Worm (Caenorhabditis elegans) whole organism, young adult: ENCODE data around the gene cbp-2.

Source experiments
- B0019.2 ChIP-seq: fragments of 200-800 bp; sonication (Bioruptor generic); conservative IDR thresholded peaks from 2 replicates; pipeline ENCODE4 v1.3.6; 2022; ENCODE audit warnings: missing genetic modification reagents, missing genetic modification characterization, missing compliant biosample characterization
- B0035.1 ChIP-seq: sonication (generic microtip); optimal IDR thresholded peaks from 2 replicates; lab custom pipeline; 2016; ENCODE audit warnings: missing genetic modification characterization, mild to moderate bottlenecking, missing compliant biosample characterization, missing genotype, missing genetic modification reagents
- F49E8.2 ChIP-seq: sonication (generic microtip); optimal IDR thresholded peaks from 3 replicates; lab custom pipeline; 2017; ENCODE audit warnings: missing genetic modification characterization, mild to moderate bottlenecking, missing compliant biosample characterization, antibody characterized with exemption, moderate library complexity; ENCODE audit not compliant: insufficient read depth
- F57C9.4 ChIP-seq: sonication (generic microtip); optimal IDR thresholded peaks from 2 replicates; lab custom pipeline; 2017; ENCODE audit warnings: mild to moderate bottlenecking, missing genetic modification characterization, missing compliant biosample characterization
- T07F8.4 ChIP-seq: sonication (generic microtip); optimal IDR thresholded peaks from 2 replicates; lab custom pipeline; 2016; ENCODE audit warnings: mild to moderate bottlenecking, missing genetic modification characterization, moderate library complexity, missing compliant biosample characterization
- ama-1 ChIP-seq, 3 experiments: fragments of 150-350 bp in 1 of 3; sonication (generic microtip) in 2 of 3; optimal IDR thresholded peaks; 2 replicates each; lab custom pipeline; 2014 to 2018; ENCODE audit warnings: missing biosample characterization in 2 of 3, missing genetic modification characterization in 2 of 3, missing genetic modification reagents in 2 of 3
- aptf-3 ChIP-seq: fragments of 200-800 bp; sonication (Bioruptor generic); IDR thresholded peaks from 2 replicates; pipeline ENCODE4 v1.3.6; 2022; ENCODE audit warnings: missing genetic modification characterization, missing compliant biosample characterization
- cebp-1 ChIP-seq, 2 experiments: fragments of 200-800 bp in 1 of 2; sonication (Bioruptor generic) in 1 of 2; sonication (generic microtip) in 1 of 2; IDR thresholded peaks in 1 of 2; optimal IDR thresholded peaks in 1 of 2; 2 replicates each; pipeline versions ENCODE4 v1.3.6 to Lab custom; 2017 to 2022; ENCODE audit warnings: missing compliant biosample characterization in 2 of 2, missing genetic modification characterization in 2 of 2, mild to moderate bottlenecking in 1 of 2, missing genetic modification reagents in 1 of 2, moderate library complexity in 1 of 2
- cebp-2 ChIP-seq: fragments of 200-800 bp; sonication (Bioruptor generic); IDR thresholded peaks from 2 replicates; pipeline ENCODE4 v1.3.6; 2022; ENCODE audit warnings: missing genetic modification characterization, missing compliant biosample characterization
- ceh-91 ChIP-seq: fragments of 200-800 bp; sonication (Bioruptor generic); IDR thresholded peaks from 2 replicates; pipeline ENCODE4 v1.3.6; 2022; ENCODE audit warnings: missing genetic modification reagents, missing genetic modification characterization, missing compliant biosample characterization
- dox-1 ChIP-seq: fragments of 200-800 bp; sonication (Bioruptor generic); IDR thresholded peaks from 2 replicates; pipeline ENCODE4 v1.3.6; 2022; ENCODE audit warnings: missing genetic modification reagents, missing genetic modification characterization, missing compliant biosample characterization
- egl-18 ChIP-seq: fragments of 200-800 bp; sonication (Bioruptor generic); IDR thresholded peaks from 2 replicates; pipeline ENCODE4 v1.3.6; 2022; ENCODE audit warnings: missing genetic modification reagents, missing genetic modification characterization, missing compliant biosample characterization
- fkh-3 ChIP-seq: sonication (generic microtip); optimal IDR thresholded peaks from 2 replicates; lab custom pipeline; 2016; ENCODE audit warnings: mild to moderate bottlenecking, missing genetic modification characterization, missing compliant biosample characterization
- hmg-1.2 ChIP-seq: fragments of 200-800 bp; sonication (Bioruptor generic); IDR thresholded peaks from 2 replicates; pipeline ENCODE4 v1.3.6; 2022; ENCODE audit warnings: missing genetic modification reagents, missing genetic modification characterization, missing compliant biosample characterization
- hmg-20 ChIP-seq: fragments of 200-800 bp; sonication (Bioruptor generic); IDR thresholded peaks from 2 replicates; pipeline ENCODE4 v1.3.6; 2022; ENCODE audit warnings: missing genetic modification reagents, missing genetic modification characterization, missing compliant biosample characterization
- let-607 ChIP-seq, 2 experiments: fragments of 200-800 bp in 1 of 2; sonication (Bioruptor generic) in 1 of 2; sonication (generic microtip) in 1 of 2; optimal IDR thresholded peaks; 2 replicates each; lab custom pipeline; 2016 to 2018; ENCODE audit warnings: mild to moderate bottlenecking in 2 of 2, missing compliant biosample characterization in 2 of 2, missing genetic modification characterization in 2 of 2, moderate library complexity in 2 of 2, missing genotype in 1 of 2
- lin-26 ChIP-seq: fragments of 200-800 bp; sonication (Bioruptor generic); IDR thresholded peaks from 2 replicates; pipeline ENCODE4 v1.3.6; 2022; ENCODE audit warnings: missing genetic modification reagents, missing genetic modification characterization, missing compliant biosample characterization
- lin-35 ChIP-seq, 3 experiments: fragments of 150-350 bp in 2 of 3; sonication (generic microtip) in 1 of 3; optimal IDR thresholded peaks; 2 replicates each; lab custom pipeline; 2014 to 2018; ENCODE audit warnings: missing biosample characterization in 3 of 3, missing genetic modification characterization in 3 of 3, missing genetic modification reagents in 3 of 3
- lsl-1 ChIP-seq: fragments of 200-800 bp; sonication (Bioruptor generic); optimal IDR thresholded peaks from 2 replicates; lab custom pipeline; 2018; ENCODE audit warnings: mild to moderate bottlenecking, missing genetic modification characterization, moderate library complexity, missing compliant biosample characterization
- madf-10 ChIP-seq: sonication (generic microtip); optimal IDR thresholded peaks from 2 replicates; lab custom pipeline; 2016; ENCODE audit warnings: mild to moderate bottlenecking, missing genetic modification characterization, missing compliant biosample characterization
- mcd-1 ChIP-seq: fragments of 200-800 bp; sonication (Bioruptor generic); IDR thresholded peaks from 2 replicates; pipeline ENCODE4 v1.3.6; 2022; ENCODE audit warnings: missing genetic modification reagents, missing genetic modification characterization, missing compliant biosample characterization
- mel-28 ChIP-seq: sonication (generic microtip); optimal IDR thresholded peaks from 2 replicates; lab custom pipeline; 2016; ENCODE audit warnings: borderline replicate concordance, mild to moderate bottlenecking, missing genetic modification characterization, missing compliant biosample characterization
- nfya-1 ChIP-seq: sonication (generic microtip); optimal IDR thresholded peaks from 2 replicates; lab custom pipeline; 2017; ENCODE audit warnings: antibody characterized with exemption, missing compliant biosample characterization, missing genetic modification characterization, borderline replicate concordance; ENCODE audit not compliant: insufficient read depth
- nhr-120 ChIP-seq: fragments of 200-800 bp; sonication (Bioruptor generic); IDR thresholded peaks from 2 replicates; pipeline ENCODE4 v1.3.6; 2022; ENCODE audit warnings: missing genetic modification characterization, missing compliant biosample characterization
- nhr-179 ChIP-seq: sonication (generic microtip); optimal IDR thresholded peaks from 2 replicates; lab custom pipeline; 2016; ENCODE audit warnings: mild to moderate bottlenecking, missing genetic modification characterization, missing compliant biosample characterization
- nhr-80 ChIP-seq: sonication (generic microtip); optimal IDR thresholded peaks from 2 replicates; lab custom pipeline; 2016; ENCODE audit warnings: missing genetic modification characterization, missing compliant biosample characterization
- pbrm-1 ChIP-seq: fragments of 200-800 bp; sonication (Bioruptor generic); IDR thresholded peaks from 2 replicates; pipeline ENCODE4 v1.3.6; 2022; ENCODE audit warnings: missing genetic modification reagents, missing genetic modification characterization, missing compliant biosample characterization
- rcor-1 ChIP-seq: fragments of 200-800 bp; sonication (Bioruptor generic); IDR thresholded peaks from 2 replicates; pipeline ENCODE4 v1.3.6; 2022; ENCODE audit warnings: missing genetic modification reagents, missing genetic modification characterization, missing compliant biosample characterization
- snpc-1.1 ChIP-seq: sonication (generic microtip); optimal IDR thresholded peaks from 2 replicates; lab custom pipeline; 2017; ENCODE audit warnings: missing genetic modification characterization, mild to moderate bottlenecking, missing compliant biosample characterization, antibody characterized with exemption, moderate library complexity, missing genotype, missing genetic modification reagents; ENCODE audit not compliant: insufficient read depth
- unc-62 ChIP-seq: fragments of 150-350 bp; optimal IDR thresholded peaks from 2 replicates; lab custom pipeline; 2014; ENCODE audit warnings: missing biosample characterization, missing genetic modification reagents, missing genetic modification characterization
- ztf-6 ChIP-seq: fragments of 200-800 bp; sonication (Bioruptor generic); IDR thresholded peaks from 2 replicates; pipeline ENCODE4 v1.3.6; 2022; ENCODE audit warnings: missing genetic modification reagents, missing genetic modification characterization, missing compliant biosample characterization

The cbp-2 gene

ce11 chrIII:9910608-9911479 lies 12.1 kb upstream of the cbp-2 start, which contains the start of the genes cyld-1 and F40F12.9 (continued):
- TF ChIP-seq T07F8.4 (tag; lab: Kevin White, UChicago) (no peak), madf-10 (tag; lab: Kevin White, UChicago) (no peak), snpc-1.1 (tag; lab: Kevin White, UChicago) (peak; percentile 5), aptf-3 (no peak), lin-26 (GFP tag; lab: Robert Waterston, UW) (no peak), ama-1 (optimal IDR thresholded peaks at IDR 0.05; lab: Kevin White, UChicago) (no peak), ama-1 (GFP tag; optimal IDR thresholded peaks at IDR 0.05; lab: Kevin White, UChicago) (no peak), cebp-2 (GFP tag; lab: Robert Waterston, UW) (no peak), rcor-1 (no peak), fkh-3 (tag; lab: Kevin White, UChicago) (no peak), cebp-1 (GFP tag; IDR thresholded peaks at IDR 0.05; lab: Robert Waterston, UW) (no peak), cebp-1 (tag; optimal IDR thresholded peaks at IDR 0.05; lab: Kevin White, UChicago) (peak; percentile 35), unc-62 (GFP tag; lab: Kevin White, UChicago) (no peak), mcd-1 (no peak), let-607 (tag; optimal IDR thresholded peaks at IDR 0.05; lab: Kevin White, UChicago) (no peak), lsl-1 (GFP tag; lab: Kevin White, UChicago) (peak; percentile 86), nhr-120 (GFP tag; lab: Robert Waterston, UW) (no peak), ceh-91 (GFP tag; lab: Robert Waterston, UW) (peak; percentile 60), hmg-1.2 (GFP tag; lab: Robert Waterston, UW) (no peak), pbrm-1 (GFP tag; lab: Robert Waterston, UW) (no peak), nfya-1 (no peak), mel-28 (tag; lab: Kevin White, UChicago) (no peak), B0019.2 (no peak), hmg-20 (no peak), B0035.1 (tag; lab: Kevin White, UChicago) (no peak), F57C9.4 (tag; lab: Kevin White, UChicago) (no peak), F49E8.2 (tag; lab: Kevin White, UChicago) (no peak), egl-18 (GFP tag; lab: Robert Waterston, UW) (no peak)

DNA sequence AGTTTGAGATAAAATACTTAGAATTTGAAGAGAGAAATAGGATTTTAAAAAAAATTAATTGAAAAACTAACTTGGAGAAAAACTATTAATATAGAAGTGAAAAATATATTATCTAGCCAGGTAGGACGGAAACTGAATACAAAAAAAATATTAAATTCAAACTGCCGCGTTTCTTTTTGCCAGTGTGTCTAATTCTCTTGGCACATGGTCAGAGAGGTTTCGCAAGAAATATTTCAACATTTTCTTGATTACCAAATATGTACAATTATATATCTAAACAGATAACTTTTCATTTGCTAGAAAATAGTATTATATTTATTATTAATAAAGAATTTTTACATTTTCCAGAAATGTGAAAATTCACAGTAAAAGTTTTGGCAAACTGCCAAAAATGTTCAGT lies 10.5 kb upstream of the cbp-2 start:
- TF ChIP-seq cebp-1 (GFP tag; IDR thresholded peaks at IDR 0.05; lab: Robert Waterston, UW) (peak; percentile 80; the same call in 1 of the 2 replicates), cebp-1 (tag; optimal IDR thresholded peaks at IDR 0.05; lab: Kevin White, UChicago) (peak; percentile 93), lin-35 (GFP tag; optimal IDR thresholded peaks at IDR 0.05; lab: Kevin White, UChicago) (peak in 1 of 3 experiments; percentile 43), dox-1 (GFP tag; lab: Robert Waterston, UW) (no peak)
- TF ChIP-seq, all 124 proteins: peak for 2

ce11 chrIII:9912998-9913397 lies 10.0 kb upstream of the cbp-2 start:
- TF ChIP-seq nhr-80 (tag; lab: Kevin White, UChicago) (peak; percentile 37), ztf-6 (GFP tag; lab: Robert Waterston, UW) (no peak)
- TF ChIP-seq, all 124 proteins: peak for 1

DNA sequence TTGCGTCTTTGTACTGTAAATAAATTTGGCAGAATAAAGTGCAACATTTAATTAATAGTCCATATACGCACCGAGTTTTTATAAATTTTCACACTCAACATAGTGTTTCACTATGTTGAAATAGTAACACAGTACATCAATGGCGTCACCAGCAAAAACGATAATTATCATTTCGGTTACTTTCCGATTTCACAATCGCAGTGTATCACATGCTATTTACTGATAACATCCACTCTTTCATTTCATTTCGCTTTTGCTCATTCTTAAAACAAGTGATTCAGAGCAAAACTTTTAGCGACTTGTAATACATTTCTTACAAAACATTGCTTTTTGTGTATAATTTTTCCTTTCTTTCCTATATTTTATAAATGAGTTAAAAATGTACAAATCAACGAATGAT lies 9.3 kb upstream of the cbp-2 start, which contains the start of gene cbp-3:
Gene cbp-3, plus strand, starts transcription at position 272 of the 400 bp plus-strand sequence.
- TF ChIP-seq nhr-179 (tag; lab: Kevin White, UChicago) (no peak), cebp-1 (GFP tag; IDR thresholded peaks at IDR 0.05; lab: Robert Waterston, UW) (peak; percentile 95), cebp-1 (tag; optimal IDR thresholded peaks at IDR 0.05; lab: Kevin White, UChicago) (peak; percentile 95), nhr-80 (tag; lab: Kevin White, UChicago) (peak; percentile 69)
